Fruit fly (Drosophila melanogaster) whole organism, embryonic: Measurements from ENCODE around the gene CG7179.

ENCODE experiments used
- Blimp-1 ChIP-seq: fragments of 200-800 bp; sonication (Bioruptor generic); optimal IDR thresholded peaks from 3 replicates; lab custom pipeline; 2018; ENCODE audit warnings: missing biosample characterization, missing genetic modification characterization, mild to moderate bottlenecking, moderate library complexity, missing genetic modification reagents
- CG10565 ChIP-seq: fragments of 200-800 bp; sonication (Bioruptor generic); optimal IDR thresholded peaks from 3 replicates; lab custom pipeline; 2016; ENCODE audit warnings: missing biosample characterization, mild to moderate bottlenecking, missing genetic modification characterization
- CG12071 ChIP-seq: fragments of 200-800 bp; sonication (Bioruptor generic); optimal IDR thresholded peaks from 3 replicates; lab custom pipeline; 2018; ENCODE audit warnings: missing biosample characterization, mild to moderate bottlenecking, missing genetic modification characterization
- CG13296 ChIP-seq: fragments of 200-800 bp; sonication (Bioruptor generic); optimal IDR thresholded peaks from 3 replicates; lab custom pipeline; 2018; ENCODE audit warnings: missing biosample characterization, mild to moderate bottlenecking, missing genetic modification characterization
- CG13624 ChIP-seq: fragments of 200-800 bp; sonication (Bioruptor generic); optimal IDR thresholded peaks from 2 replicates; lab custom pipeline; 2016; ENCODE audit warnings: missing biosample characterization, missing genetic modification characterization
- CG14710 ChIP-seq: fragments of 200-800 bp; sonication (Bioruptor generic); optimal IDR thresholded peaks from 3 replicates; lab custom pipeline; 2019; ENCODE audit warnings: missing biosample characterization, mild to moderate bottlenecking, missing genetic modification characterization, moderate library complexity
- CG15514 ChIP-seq: fragments of 200-800 bp; sonication (Bioruptor generic); optimal IDR thresholded peaks from 3 replicates; lab custom pipeline; 2017; ENCODE audit warnings: missing biosample characterization, missing genetic modification characterization, mild to moderate bottlenecking, moderate library complexity, missing genetic modification reagents
- CG17186 ChIP-seq: fragments of 200-800 bp; sonication (Bioruptor generic); optimal IDR thresholded peaks from 3 replicates; lab custom pipeline; 2017; ENCODE audit warnings: missing biosample characterization, missing genetic modification reagents, missing genetic modification characterization
- CG18599 ChIP-seq: fragments of 200-800 bp; sonication (Bioruptor generic); optimal IDR thresholded peaks from 3 replicates; lab custom pipeline; 2017; ENCODE audit warnings: missing biosample characterization, missing genetic modification characterization, mild to moderate bottlenecking, moderate library complexity, missing genetic modification reagents
- CG2116 ChIP-seq: fragments of 200-800 bp; sonication (Bioruptor generic); optimal IDR thresholded peaks from 3 replicates; lab custom pipeline; 2018; ENCODE audit warnings: missing biosample characterization, mild to moderate bottlenecking, missing genetic modification characterization
- CG34224 ChIP-seq: fragments of 200-800 bp; sonication (Bioruptor generic); IDR thresholded peaks from 3 replicates; pipeline ENCODE4 v1.3.6; 2022; ENCODE audit warnings: missing biosample characterization, missing genetic modification characterization; ENCODE audit not compliant: partially characterized antibody
- CG34422 ChIP-seq: fragments of 200-800 bp; sonication (Bioruptor generic); IDR thresholded peaks from 3 replicates; pipeline ENCODE4 v1.3.6; 2022; ENCODE audit warnings: missing biosample characterization, missing genetic modification characterization
- CG4360 ChIP-seq: fragments of 200-800 bp; sonication (Bioruptor generic); IDR thresholded peaks from 2 replicates; pipeline ENCODE4 v1.3.6; 2022; ENCODE audit warnings: missing biosample characterization, missing genetic modification characterization
- CG6765 ChIP-seq: fragments of 200-800 bp; sonication (Bioruptor generic); optimal IDR thresholded peaks from 3 replicates; lab custom pipeline; 2017; ENCODE audit warnings: missing biosample characterization, mild to moderate bottlenecking, missing genetic modification characterization
- CG8290 ChIP-seq, 3 experiments: fragments of 200-800 bp; sonication (Bioruptor generic); optimal IDR thresholded peaks; 2 replicates each; lab custom pipeline; 2016 to 2019; ENCODE audit warnings: missing biosample characterization in 3 of 3, missing genetic modification characterization in 3 of 3, mild to moderate bottlenecking in 2 of 3, moderate library complexity in 1 of 3
- CG8924 ChIP-seq: fragments of 200-800 bp; optimal IDR thresholded peaks from 3 replicates; lab custom pipeline; 2019; ENCODE audit warnings: missing biosample characterization, mild to moderate bottlenecking, missing genetic modification characterization, moderate library complexity
- Deaf1 ChIP-seq: fragments of 200-800 bp; optimal IDR thresholded peaks from 3 replicates; lab custom pipeline; 2019; ENCODE audit warnings: missing biosample characterization, mild to moderate bottlenecking, missing genetic modification characterization, moderate library complexity
- ERR ChIP-seq: fragments of 200-800 bp; sonication (Bioruptor generic); optimal IDR thresholded peaks from 2 replicates; lab custom pipeline; 2016; ENCODE audit warnings: missing biosample characterization, missing genetic modification characterization
- Eip74EF ChIP-seq, 2 experiments: fragments of 200-800 bp in 1 of 2; fragments of >200 bp in 1 of 2; sonication (Bioruptor generic) in 1 of 2; optimal IDR thresholded peaks; 2 replicates each; lab custom pipeline; 2017 to 2019; ENCODE audit warnings: missing biosample characterization in 2 of 2, missing genetic modification characterization in 2 of 2, mild to moderate bottlenecking in 1 of 2, moderate library complexity in 1 of 2
- Fer1 ChIP-seq: fragments of 200-800 bp; sonication (Bioruptor generic); optimal IDR thresholded peaks from 2 replicates; lab custom pipeline; 2017; ENCODE audit warnings: missing biosample characterization, mild to moderate bottlenecking, missing genetic modification characterization
- HLH4C ChIP-seq: fragments of 200-800 bp; sonication (Bioruptor generic); IDR thresholded peaks from 3 replicates; pipeline ENCODE4 v1.3.6; 2022; ENCODE audit warnings: missing biosample characterization, missing genetic modification characterization; ENCODE audit not compliant: partially characterized antibody
- Hr78 ChIP-seq, 2 experiments: fragments of 200-800 bp in 1 of 2; fragments of >200 bp in 1 of 2; sonication (Bioruptor generic) in 1 of 2; optimal IDR thresholded peaks; 2 replicates each; lab custom pipeline; 2017 to 2019; ENCODE audit warnings: missing biosample characterization in 2 of 2, missing genetic modification characterization in 2 of 2, mild to moderate bottlenecking in 1 of 2, moderate library complexity in 1 of 2
- MBD-R2 ChIP-seq: fragments of 200-800 bp; sonication (Bioruptor generic); IDR thresholded peaks from 2 replicates; pipeline ENCODE4 v1.3.6; 2022; ENCODE audit warnings: missing biosample characterization, missing genetic modification characterization
- MTF-1 ChIP-seq: fragments of 200-800 bp; sonication (Bioruptor generic); optimal IDR thresholded peaks from 2 replicates; lab custom pipeline; 2018; ENCODE audit warnings: missing biosample characterization, mild to moderate bottlenecking, missing genetic modification characterization, borderline replicate concordance
- Myb ChIP-seq: fragments of 200-800 bp; sonication (Bioruptor generic); optimal IDR thresholded peaks from 2 replicates; lab custom pipeline; 2016; ENCODE audit warnings: missing biosample characterization, missing genetic modification characterization
- PHDP ChIP-seq: fragments of 200-800 bp; sonication (Bioruptor generic); optimal IDR thresholded peaks from 3 replicates; lab custom pipeline; 2018; ENCODE audit warnings: missing biosample characterization, mild to moderate bottlenecking, missing genetic modification characterization, moderate library complexity
- Sin3A ChIP-seq: fragments of >200 bp; optimal IDR thresholded peaks from 2 replicates; lab custom pipeline; 2018
- Sry-δ ChIP-seq: fragments of 200-800 bp; sonication (Bioruptor generic); optimal IDR thresholded peaks from 2 replicates; lab custom pipeline; 2016; ENCODE audit warnings: missing biosample characterization, missing genetic modification characterization
- abd-A ChIP-seq: fragments of 200-800 bp; sonication (Bioruptor generic); optimal IDR thresholded peaks from 3 replicates; lab custom pipeline; 2019; ENCODE audit warnings: missing biosample characterization, mild to moderate bottlenecking, missing genetic modification characterization, moderate library complexity
- ato ChIP-seq: fragments of 200-800 bp; sonication (Bioruptor generic); IDR thresholded peaks from 2 replicates; pipeline ENCODE4 v1.3.6; 2022; ENCODE audit warnings: missing biosample characterization, missing genetic modification characterization; ENCODE audit not compliant: partially characterized antibody
- cato ChIP-seq: fragments of 200-800 bp; sonication (Bioruptor generic); optimal IDR thresholded peaks from 2 replicates; lab custom pipeline; 2016; ENCODE audit warnings: missing biosample characterization, missing genetic modification characterization, borderline replicate concordance
- caup ChIP-seq: fragments of 200-800 bp; sonication (Bioruptor generic); optimal IDR thresholded peaks from 3 replicates; lab custom pipeline; 2017; ENCODE audit warnings: missing biosample characterization, mild to moderate bottlenecking, missing genetic modification characterization, moderate library complexity; ENCODE audit not compliant: severe bottlenecking
- ci ChIP-seq: fragments of 200-800 bp; sonication (Bioruptor generic); IDR thresholded peaks from 3 replicates; pipeline ENCODE4 v1.3.6; 2022; ENCODE audit warnings: missing biosample characterization, missing genetic modification characterization
- dpn ChIP-seq, 2 experiments: fragments of 200-800 bp; sonication (Bioruptor generic); optimal IDR thresholded peaks; 3 replicates each; lab custom pipeline; 2016; ENCODE audit warnings: missing biosample characterization in 2 of 2, missing genetic modification characterization in 2 of 2
- exex ChIP-seq: fragments of 200-800 bp; sonication (Bioruptor generic); optimal IDR thresholded peaks from 4 replicates; lab custom pipeline; 2018; ENCODE audit warnings: missing biosample characterization, mild to moderate bottlenecking, missing genetic modification characterization, moderate library complexity
- fd3F ChIP-seq: fragments of 200-800 bp; sonication (Bioruptor generic); optimal IDR thresholded peaks from 2 replicates; lab custom pipeline; 2018; ENCODE audit warnings: missing biosample characterization, mild to moderate bottlenecking, missing genetic modification characterization, moderate library complexity
- hbn ChIP-seq: fragments of 200-800 bp; sonication (Bioruptor generic); IDR thresholded peaks from 2 replicates; pipeline ENCODE4 v1.3.6; 2022; ENCODE audit warnings: missing biosample characterization, missing genetic modification characterization; ENCODE audit not compliant: partially characterized antibody
- inv ChIP-seq: fragments of 200-800 bp; sonication (Bioruptor generic); IDR thresholded peaks from 2 replicates; pipeline ENCODE4 v1.3.6; 2022; ENCODE audit warnings: missing biosample characterization, missing genetic modification characterization; ENCODE audit not compliant: partially characterized antibody
- kni ChIP-seq: fragments of 200-800 bp; sonication (Bioruptor generic); optimal IDR thresholded peaks from 3 replicates; lab custom pipeline; 2017; ENCODE audit warnings: mild to moderate bottlenecking, missing biosample characterization, missing genetic modification reagents, missing genetic modification characterization
- lab ChIP-seq: fragments of 200-800 bp; sonication (Bioruptor generic); optimal IDR thresholded peaks from 3 replicates; lab custom pipeline; 2017; ENCODE audit warnings: missing biosample characterization, missing genetic modification characterization, mild to moderate bottlenecking, moderate library complexity, missing genetic modification reagents
- nerfin-2 ChIP-seq: fragments of 200-800 bp; sonication (Bioruptor generic); IDR thresholded peaks from 2 replicates; pipeline ENCODE4 v1.3.6; 2022; ENCODE audit warnings: missing biosample characterization, missing genetic modification characterization; ENCODE audit not compliant: partially characterized antibody
- nom ChIP-seq: fragments of 200-800 bp; sonication (Bioruptor generic); optimal IDR thresholded peaks from 2 replicates; lab custom pipeline; 2017; ENCODE audit warnings: missing biosample characterization, missing genetic modification characterization, mild to moderate bottlenecking, moderate library complexity, missing genetic modification reagents
- pzg ChIP-seq: fragments of 200-800 bp; sonication (Bioruptor generic); optimal IDR thresholded peaks from 3 replicates; lab custom pipeline; 2018; ENCODE audit warnings: missing biosample characterization, mild to moderate bottlenecking, missing genetic modification characterization, moderate library complexity
- tup ChIP-seq: fragments of 200-800 bp; sonication (Bioruptor generic); optimal IDR thresholded peaks from 2 replicates; lab custom pipeline; 2016; ENCODE audit warnings: missing biosample characterization, mild to moderate bottlenecking, missing genetic modification characterization, moderate library complexity
- vnd ChIP-seq: fragments of 200-800 bp; sonication (Bioruptor generic); IDR thresholded peaks from 3 replicates; pipeline ENCODE4 v1.3.6; 2022; ENCODE audit warnings: missing biosample characterization, missing genetic modification characterization; ENCODE audit not compliant: partially characterized antibody
- z ChIP-seq: fragments of 200-800 bp; sonication (Bioruptor generic); IDR thresholded peaks from 3 replicates; pipeline ENCODE4 v1.3.6; 2022; ENCODE audit warnings: missing biosample characterization, missing genetic modification characterization

Gene CG7179

DNA sequence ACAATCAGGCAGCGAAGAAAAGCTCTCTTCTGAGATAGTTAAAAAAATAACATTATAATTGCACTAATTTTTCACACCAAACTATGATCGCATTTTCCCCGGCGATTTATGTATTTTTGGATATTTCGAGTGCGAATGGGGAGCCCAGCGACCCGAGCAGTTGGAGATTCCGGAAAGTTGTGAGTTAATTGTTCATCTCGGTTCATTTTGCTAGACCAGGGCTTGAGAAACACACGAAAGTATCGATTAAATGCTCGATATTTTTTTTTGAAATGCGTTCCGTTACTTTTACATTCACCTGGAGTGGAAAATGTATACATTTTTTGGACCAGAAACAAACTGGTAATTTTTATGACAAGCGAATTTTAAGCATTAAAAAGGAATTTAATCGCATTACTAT lies 32.7 kb upstream of the CG7179 start, which contains the start of gene Cdc14 (continued):
- TF ChIP-seq tup (GFP tag; lab: Kevin White, UChicago), result no peak
- TF ChIP-seq fd3F (GFP tag; lab: Kevin White, UChicago), result no peak
- no peak for TF ChIP-seq CG8290 (GFP tag; optimal IDR thresholded peaks at IDR 0.05; lab: Kevin White, UChicago)
- peak in 1 of 2 experiments; percentile 58 for TF ChIP-seq CG8290 (tag; optimal IDR thresholded peaks at IDR 0.05; lab: Kevin White, UChicago)
- TF ChIP-seq Deaf1 (tag; lab: Kevin White, UChicago), result peak; percentile 19
- peak in 1 of 2 experiments; percentile 10 for TF ChIP-seq Eip74EF (GFP tag; optimal IDR thresholded peaks at IDR 0.05; lab: Kevin White, UChicago)
- TF ChIP-seq nerfin-2, result peak; percentile 54
- peak; percentile 88 for TF ChIP-seq Myb (GFP tag; lab: Kevin White, UChicago)
- peak; percentile 16 for TF ChIP-seq CG8924
- TF ChIP-seq CG10565 (GFP tag; lab: Kevin White, UChicago), result no peak
- TF ChIP-seq CG6765 (GFP tag; lab: Kevin White, UChicago), result peak; percentile 25
- TF ChIP-seq CG12071, result peak; percentile 21
- TF ChIP-seq abd-A (tag; lab: Kevin White, UChicago), result peak; percentile 52
- peak; percentile 54; the same call in 2 of the 3 replicates for TF ChIP-seq ci
- TF ChIP-seq exex (tag; lab: Kevin White, UChicago), result no peak
- peak; percentile 59; the same call in 2 of the 3 replicates for TF ChIP-seq CG34224
- TF ChIP-seq caup (GFP tag; lab: Kevin White, UChicago), result peak; percentile 17
- TF ChIP-seq hbn (GFP tag; lab: Robert Waterston, UW), result peak; percentile 66
- peak; percentile 30 for TF ChIP-seq ERR (GFP tag; lab: Kevin White, UChicago)
- TF ChIP-seq z (GFP tag; lab: Robert Waterston, UW), result peak; percentile 57; the same call in 2 of the 3 replicates
- no peak for TF ChIP-seq CG18599 (GFP tag; lab: Kevin White, UChicago)
- peak; percentile 52 for TF ChIP-seq CG14710 (tag; lab: Kevin White, UChicago)
- peak; percentile 44; the same call in 1 of the 3 replicates for TF ChIP-seq HLH4C
- peak; percentile 6 for TF ChIP-seq CG2116 (GFP tag; lab: Kevin White, UChicago)
- TF ChIP-seq MTF-1 (GFP tag; lab: Kevin White, UChicago), result peak; percentile 20
- TF ChIP-seq Hr78 (GFP tag; optimal IDR thresholded peaks at IDR 0.05; lab: Kevin White, UChicago), result no peak
- TF ChIP-seq Sin3A (lab: Kevin White, UChicago), result no peak
- peak; percentile 7; the same call in 1 of the 2 replicates for TF ChIP-seq MBD-R2 (GFP tag; lab: Robert Waterston, UW)
- no peak for TF ChIP-seq cato (GFP tag; lab: Kevin White, UChicago)
- TF ChIP-seq Blimp-1 (GFP tag; lab: Kevin White, UChicago), result no peak
- peak; percentile 4 for TF ChIP-seq nom (GFP tag; lab: Kevin White, UChicago)
- peak; percentile 21 for TF ChIP-seq PHDP (tag; lab: Kevin White, UChicago)
- TF ChIP-seq CG15514 (GFP tag; lab: Kevin White, UChicago), result peak; percentile 98
- TF ChIP-seq dpn (GFP tag; optimal IDR thresholded peaks at IDR 0.05; lab: Kevin White, UChicago), result peak in 1 of 2 experiments; percentile 13
- TF ChIP-seq CG4360 (GFP tag; lab: Robert Waterston, UW), result no peak
- peak; percentile 18 for TF ChIP-seq CG17186 (GFP tag; lab: Kevin White, UChicago)
- peak; percentile 44; the same call in 1 of the 2 replicates for TF ChIP-seq ato (GFP tag; lab: Robert Waterston, UW)
- TF ChIP-seq inv, result peak; percentile 17; the same call in 1 of the 2 replicates
- no peak for TF ChIP-seq lab (GFP tag; lab: Kevin White, UChicago)
- peak; percentile 60 for TF ChIP-seq pzg (GFP tag; lab: Kevin White, UChicago)
- 0 out of 3 replicates have a peak, but pooled peaks have one; percentile 34 for TF ChIP-seq vnd (GFP tag; lab: Robert Waterston, UW)
- TF ChIP-seq Sry-δ (GFP tag; lab: Kevin White, UChicago), result peak; percentile 10
- TF ChIP-seq CG34422, result peak; percentile 47; the same call in 1 of the 3 replicates
- peak; percentile 3 for TF ChIP-seq CG13624 (GFP tag; lab: Kevin White, UChicago)
- TF ChIP-seq kni (GFP tag; lab: Kevin White, UChicago), result no peak
- TF ChIP-seq Fer1 (GFP tag; lab: Kevin White, UChicago), result peak; percentile 4
- TF ChIP-seq CG13296 (GFP tag; lab: Kevin White, UChicago), result peak; percentile 46
